Fruit fly (Drosophila melanogaster): ENCODE data around the gene CG8665.

Gene CG8665

dm6 chr2L:21341706-21342105 lies 29.3 kb upstream of the CG8665 start:
- TF ChIP-seq CG15710 (tag; optimal IDR thresholded peaks at IDR 0.05): no peak
- no peak for TF ChIP-seq CG17806 (tag; optimal IDR thresholded peaks at IDR 0.05)

dm6 chr2L:21344203-21344753 lies 26.7 kb upstream of the CG8665 start, which contains the start of gene Tsp39D:
Gene Tsp39D, plus strand, starts transcription at chr2L:21344607.
- TF ChIP-seq Snoo (tag; optimal IDR thresholded peaks at IDR 0.05) (no peak), CG9948 (tag; optimal IDR thresholded peaks at IDR 0.05) (no peak), Pif1A (GFP tag; optimal IDR thresholded peaks at IDR 0.05) (no peak), CG8159 (tag; optimal IDR thresholded peaks at IDR 0.05) (no peak), CG17806 (tag; optimal IDR thresholded peaks at IDR 0.05) (no peak)

dm6 chr2L:21360916-21361315 lies 10.1 kb upstream of the CG8665 start, which contains the start of gene dtr:
Gene dtr, plus strand, starts transcription at chr2L:21361216.
- TF ChIP-seq CG13204 (GFP tag; optimal IDR thresholded peaks at IDR 0.05) (no peak), CG12605 (GFP tag; IDR thresholded peaks at IDR 0.05) (no peak), CG15710 (tag; optimal IDR thresholded peaks at IDR 0.05) (no peak), CG8159 (tag; optimal IDR thresholded peaks at IDR 0.05) (no peak), CG9948 (tag; optimal IDR thresholded peaks at IDR 0.05) (no peak), EcR (GFP tag; optimal IDR thresholded peaks at IDR 0.05) (no peak), CG10348 (GFP tag; IDR thresholded peaks at IDR 0.05) (no peak)

- TF ChIP-seq Snoo (tag; optimal IDR thresholded peaks at IDR 0.05) (no peak), CG17806 (tag; optimal IDR thresholded peaks at IDR 0.05) (no peak), CG32121 (GFP tag; IDR thresholded peaks at IDR 0.05) (no peak), CG8159 (tag; optimal IDR thresholded peaks at IDR 0.05) (no peak), gl (tag; optimal IDR thresholded peaks at IDR 0.05) (no peak), EcR (GFP tag; optimal IDR thresholded peaks at IDR 0.05) (no peak), CG4496 (GFP tag; IDR thresholded peaks at IDR 0.05) (no peak), CG34367 (tag; optimal IDR thresholded peaks at IDR 0.05) (no peak), CG13204 (GFP tag; optimal IDR thresholded peaks at IDR 0.05) (no peak), CG9948 (tag; optimal IDR thresholded peaks at IDR 0.05) (no peak), CG10348 (GFP tag; IDR thresholded peaks at IDR 0.05) (no peak), CG15710 (tag; optimal IDR thresholded peaks at IDR 0.05) (no peak), fd96Ca (GFP tag; IDR thresholded peaks at IDR 0.05) (no peak), Pif1B (GFP tag; optimal IDR thresholded peaks at IDR 0.05) (no peak), Ets98B (GFP tag; IDR thresholded peaks at IDR 0.05) (no peak)
Measured at dm6 chr2L:21367296-21367695, 3.7 kb upstream of the CG8665 start.

- no peak for TF ChIP-seq CG9948 (tag; optimal IDR thresholded peaks at IDR 0.05)
Measured at dm6 chr2L:21369606-21370005, 1.4 kb upstream of the CG8665 start, which contains the start of gene Gr39b. Gene Gr39b, minus strand, starts transcription at chr2L:21369706.

dm6 chr2L:21377984-21378383 lies 7.0 kb downstream of the CG8665 start:
- TF ChIP-seq CG13204 (GFP tag; optimal IDR thresholded peaks at IDR 0.05): no peak

- TF ChIP-seq CG13204 (GFP tag; optimal IDR thresholded peaks at IDR 0.05): no peak
- no peak for TF ChIP-seq CG10348 (GFP tag; IDR thresholded peaks at IDR 0.05)
- no peak for TF ChIP-seq CG34367 (tag; optimal IDR thresholded peaks at IDR 0.05)
- no peak for TF ChIP-seq D1 (tag; optimal IDR thresholded peaks at IDR 0.05)
- TF ChIP-seq rn (GFP tag; IDR thresholded peaks at IDR 0.05): no peak
- TF ChIP-seq Snoo (tag; optimal IDR thresholded peaks at IDR 0.05): no peak
- TF ChIP-seq CG14655 (GFP tag; optimal IDR thresholded peaks at IDR 0.05): no peak
- no peak for TF ChIP-seq CG17806 (tag; optimal IDR thresholded peaks at IDR 0.05)
- TF ChIP-seq CG8301 (tag; optimal IDR thresholded peaks at IDR 0.05): no peak
- TF ChIP-seq Pif1A (GFP tag; optimal IDR thresholded peaks at IDR 0.05): no peak
- no peak for TF ChIP-seq fd96Ca (GFP tag; IDR thresholded peaks at IDR 0.05)
- TF ChIP-seq Ets98B (GFP tag; IDR thresholded peaks at IDR 0.05): no peak
Measured at dm6 chr2L:21379790-21380349, 8.8 kb downstream of the CG8665 start, which contains the start of gene nrv3. Gene nrv3, plus strand, starts transcription at chr2L:21380000.

dm6 chr2L:21381379-21381778 lies 10.4 kb downstream of the CG8665 start:
- TF ChIP-seq rn (GFP tag; IDR thresholded peaks at IDR 0.05) (no peak), CG8301 (tag; optimal IDR thresholded peaks at IDR 0.05) (no peak), CG4496 (GFP tag; IDR thresholded peaks at IDR 0.05) (no peak), CG10348 (GFP tag; IDR thresholded peaks at IDR 0.05) (no peak), fd96Ca (GFP tag; IDR thresholded peaks at IDR 0.05) (no peak), CG8159 (tag; optimal IDR thresholded peaks at IDR 0.05) (no peak), CG13204 (GFP tag; optimal IDR thresholded peaks at IDR 0.05) (no peak), EcR (GFP tag; optimal IDR thresholded peaks at IDR 0.05) (no peak), gl (tag; optimal IDR thresholded peaks at IDR 0.05) (no peak), CG9948 (tag; optimal IDR thresholded peaks at IDR 0.05) (no peak), CG17806 (tag; optimal IDR thresholded peaks at IDR 0.05) (no peak), CG12605 (GFP tag; IDR thresholded peaks at IDR 0.05) (no peak), Ets98B (GFP tag; IDR thresholded peaks at IDR 0.05) (no peak), CG14655 (GFP tag; optimal IDR thresholded peaks at IDR 0.05) (no peak)
